Fruit fly (Drosophila melanogaster) whole organism, wandering third instar larva: ENCODE measurements around the gene Blimp-1.

Source experiments
- Abd-B ChIP-seq: fragments of >200 bp; optimal IDR thresholded peaks from 2 replicates; lab custom pipeline; 2017; ENCODE audit warnings: missing biosample characterization, missing genetic modification characterization
- CG32264 ChIP-seq: fragments of 200-800 bp; sonication (Bioruptor generic); optimal IDR thresholded peaks from 2 replicates; lab custom pipeline; 2016; ENCODE audit warnings: missing biosample characterization, missing genetic modification characterization
- CG9705 ChIP-seq: fragments of 200-800 bp; sonication (Bioruptor generic); optimal IDR thresholded peaks from 2 replicates; lab custom pipeline; 2018; ENCODE audit warnings: missing biosample characterization, mild to moderate bottlenecking, missing genetic modification characterization
- CrebA ChIP-seq: fragments of 200-800 bp; sonication (Bioruptor generic); optimal IDR thresholded peaks from 2 replicates; lab custom pipeline; 2016; ENCODE audit warnings: missing biosample characterization, mild to moderate bottlenecking, missing genetic modification characterization, borderline replicate concordance
- Dfd ChIP-seq: fragments of >200 bp; optimal IDR thresholded peaks from 2 replicates; lab custom pipeline; 2017; ENCODE audit warnings: missing biosample characterization, missing genetic modification characterization
- Dif ChIP-seq: fragments of 200-275, 200-300 bp; sonication (Bioruptor generic); optimal IDR thresholded peaks from 2 replicates; lab custom pipeline; 2018; ENCODE audit warnings: missing biosample characterization, missing genetic modification characterization; ENCODE audit not compliant: partially characterized antibody
- GATAd ChIP-seq: sonication (Bioruptor generic); optimal IDR thresholded peaks from 2 replicates; lab custom pipeline; 2016; ENCODE audit warnings: missing biosample characterization, missing genetic modification characterization
- HLH106 ChIP-seq: fragments of 200-800 bp; optimal IDR thresholded peaks from 3 replicates; lab custom pipeline; 2019; ENCODE audit warnings: missing biosample characterization, mild to moderate bottlenecking, missing genetic modification characterization, moderate library complexity
- Hr78 ChIP-seq: fragments of >200 bp; optimal IDR thresholded peaks from 2 replicates; lab custom pipeline; 2017; ENCODE audit warnings: missing biosample characterization, missing genetic modification characterization
- Hr83 ChIP-seq: fragments of 200-300 bp; sonication (Bioruptor generic); optimal IDR thresholded peaks from 2 replicates; lab custom pipeline; 2016; ENCODE audit warnings: missing biosample characterization, mild to moderate bottlenecking, missing genetic modification characterization, moderate library complexity; ENCODE audit not compliant: poor library complexity, severe bottlenecking
- Jra ChIP-seq: sonication (Bioruptor generic); optimal IDR thresholded peaks from 2 replicates; lab custom pipeline; 2016; ENCODE audit warnings: missing biosample characterization, missing genetic modification characterization
- Mio ChIP-seq: sonication (Bioruptor generic); optimal IDR thresholded peaks from 2 replicates; lab custom pipeline; 2016; ENCODE audit warnings: missing biosample characterization, missing genetic modification characterization
- N ChIP-seq: fragments of >200 bp; optimal IDR thresholded peaks from 2 replicates; lab custom pipeline; 2018; ENCODE audit warnings: missing biosample characterization, missing external identifiers, missing genetic modification characterization
- OdsH ChIP-seq: fragments of 200-800 bp; sonication (Bioruptor generic); optimal IDR thresholded peaks from 2 replicates; lab custom pipeline; 2016; ENCODE audit warnings: missing biosample characterization, mild to moderate bottlenecking, missing genetic modification characterization
- Rel ChIP-seq, 2 experiments: fragments of 200-800 bp; sonication (Bioruptor generic) in 1 of 2; optimal IDR thresholded peaks; 2 replicates in 1 of 2; 3 replicates in 1 of 2; lab custom pipeline; 2016 to 2019; ENCODE audit warnings: mild to moderate bottlenecking in 2 of 2, missing biosample characterization in 2 of 2, missing genetic modification characterization in 2 of 2, moderate library complexity in 1 of 2
- Sp1 ChIP-seq: fragments of 200-800 bp; sonication (Bioruptor generic); optimal IDR thresholded peaks from 3 replicates; lab custom pipeline; 2019; ENCODE audit warnings: missing biosample characterization, mild to moderate bottlenecking, missing genetic modification characterization, moderate library complexity
- br ChIP-seq: fragments of 200-800 bp; sonication (Bioruptor generic); optimal IDR thresholded peaks from 2 replicates; lab custom pipeline; 2016; ENCODE audit warnings: missing biosample characterization, missing genetic modification characterization
- dl ChIP-seq, 2 experiments: fragments of 175-275, 200-275 bp in 1 of 2; fragments of 200-275 bp in 1 of 2; sonication (Bioruptor generic); optimal IDR thresholded peaks; lab custom pipeline; 2018; ENCODE audit warnings: mild to moderate bottlenecking in 2 of 2, missing biosample characterization in 2 of 2, missing genetic modification characterization in 2 of 2, moderate library complexity in 2 of 2; ENCODE audit not compliant: partially characterized antibody in 2 of 2, insufficient read depth in 1 of 2
- dmrt93B ChIP-seq: fragments of 200-800 bp; sonication (Bioruptor generic); optimal IDR thresholded peaks from 2 replicates; lab custom pipeline; 2018; ENCODE audit warnings: missing biosample characterization, mild to moderate bottlenecking, missing genetic modification characterization
- foxo ChIP-seq, 2 experiments: fragments of 200-800 bp; sonication (Bioruptor generic); optimal IDR thresholded peaks; 2 replicates in 1 of 2; 3 replicates in 1 of 2; lab custom pipeline; 2016 to 2017; ENCODE audit warnings: missing biosample characterization in 2 of 2, missing genetic modification characterization in 2 of 2
- h ChIP-seq: fragments of 200-800 bp; sonication (Bioruptor generic); optimal IDR thresholded peaks from 3 replicates; lab custom pipeline; 2016; ENCODE audit warnings: missing biosample characterization, mild to moderate bottlenecking, missing genetic modification characterization
- jim ChIP-seq: fragments of 175-275, 200-325 bp; sonication (Bioruptor generic); optimal IDR thresholded peaks from 2 replicates; lab custom pipeline; 2016; ENCODE audit warnings: missing biosample characterization, mild to moderate bottlenecking, missing genetic modification characterization
- lola ChIP-seq: fragments of >200 bp; optimal IDR thresholded peaks from 2 replicates; lab custom pipeline; 2017; ENCODE audit warnings: missing biosample characterization, missing genetic modification characterization
- psq ChIP-seq: fragments of 200-800 bp; sonication (Bioruptor generic); optimal IDR thresholded peaks from 3 replicates; lab custom pipeline; 2017; ENCODE audit warnings: missing biosample characterization, mild to moderate bottlenecking, missing genetic modification characterization, moderate library complexity
- rgr ChIP-seq: fragments of 200-800 bp; sonication (Bioruptor generic); optimal IDR thresholded peaks from 3 replicates; lab custom pipeline; 2016; ENCODE audit warnings: missing biosample characterization, mild to moderate bottlenecking, missing genetic modification characterization
- sage ChIP-seq: fragments of 200-800 bp; sonication (Bioruptor generic); optimal IDR thresholded peaks from 2 replicates; lab custom pipeline; 2016; ENCODE audit warnings: missing biosample characterization, mild to moderate bottlenecking, missing genetic modification characterization
- woc ChIP-seq: sonication (Bioruptor generic); optimal IDR thresholded peaks from 2 replicates; lab custom pipeline; 2016; ENCODE audit warnings: missing biosample characterization, mild to moderate bottlenecking, missing genetic modification characterization

The Blimp-1 gene

DNA sequence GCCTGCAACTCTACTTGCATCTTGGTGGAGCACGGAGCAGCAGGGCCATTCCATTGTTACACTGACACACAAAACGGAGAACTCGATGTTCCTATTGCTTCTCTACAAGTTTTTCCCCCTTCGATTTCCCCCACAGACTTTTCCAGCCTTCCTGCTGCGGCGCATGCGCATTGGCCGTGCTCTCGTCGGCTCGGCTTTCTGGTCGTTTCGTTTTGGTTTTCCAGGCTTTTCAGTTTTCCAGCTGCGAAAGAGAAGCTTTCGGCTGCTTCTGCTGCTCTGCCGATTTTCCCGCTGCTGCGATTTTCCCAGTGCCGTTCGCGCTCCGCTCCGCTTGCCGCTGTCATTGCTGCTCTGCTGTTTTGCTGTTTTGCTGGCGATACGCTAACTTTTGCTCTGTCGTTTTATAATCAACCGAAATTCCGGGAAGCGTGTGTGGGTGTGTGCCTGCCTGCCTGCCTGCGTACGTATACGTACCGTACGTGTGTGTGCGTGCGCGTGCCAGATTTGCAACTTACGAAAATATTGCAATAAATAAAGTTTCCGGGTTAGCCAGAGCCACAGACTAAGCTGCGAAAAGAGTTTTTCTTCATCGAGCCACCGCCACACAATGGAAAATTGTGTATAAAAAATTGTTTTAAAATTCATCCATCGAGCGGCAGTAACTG lies 47.6 kb downstream of the Blimp-1 start:
- TF ChIP-seq dmrt93B (GFP tag; lab: Kevin White, UChicago) (no peak), sage (GFP tag; lab: Kevin White, UChicago) (no peak), woc (GFP tag; lab: Kevin White, UChicago) (no peak), foxo (GFP tag; optimal IDR thresholded peaks at IDR 0.05; lab: Kevin White, UChicago) (no peak), CG32264 (GFP tag; lab: Kevin White, UChicago) (no peak), N (no peak), HLH106 (tag; lab: Kevin White, UChicago) (no peak), Sp1 (GFP tag; lab: Kevin White, UChicago) (no peak), CrebA (no peak), CG9705 (GFP tag; lab: Kevin White, UChicago) (no peak), Abd-B (GFP tag; lab: Kevin White, UChicago) (no peak)

DNA sequence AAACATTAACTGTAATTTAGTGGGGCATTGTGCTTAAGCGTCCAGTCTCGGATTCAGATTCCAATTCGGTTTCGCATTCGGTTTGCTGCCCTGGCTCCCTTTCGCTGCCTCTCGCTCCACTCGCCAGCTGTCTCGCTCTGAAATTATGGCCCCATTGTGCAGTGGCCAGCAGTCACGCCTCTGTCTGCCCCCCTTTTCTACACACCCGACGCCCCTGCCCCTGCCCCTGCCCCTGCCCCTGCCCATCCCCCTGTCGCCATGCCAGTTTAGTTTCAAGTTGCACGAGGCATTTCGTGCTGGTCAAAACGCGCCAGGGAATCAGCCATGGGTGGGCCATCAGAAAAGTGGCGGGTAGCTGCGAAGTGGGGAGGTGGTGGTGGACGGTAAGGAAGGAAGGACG lies 55.5 kb downstream of the Blimp-1 start:
- TF ChIP-seq Dfd (peak; percentile 68), N (no peak), h (GFP tag; lab: Kevin White, UChicago) (no peak), Rel (GFP tag; optimal IDR thresholded peaks at IDR 0.05; lab: Kevin White, UChicago) (no peak), Rel (tag; optimal IDR thresholded peaks at IDR 0.05; lab: Kevin White, UChicago) (no peak)
- TF ChIP-seq, all 38 proteins: peak for 1

DNA sequence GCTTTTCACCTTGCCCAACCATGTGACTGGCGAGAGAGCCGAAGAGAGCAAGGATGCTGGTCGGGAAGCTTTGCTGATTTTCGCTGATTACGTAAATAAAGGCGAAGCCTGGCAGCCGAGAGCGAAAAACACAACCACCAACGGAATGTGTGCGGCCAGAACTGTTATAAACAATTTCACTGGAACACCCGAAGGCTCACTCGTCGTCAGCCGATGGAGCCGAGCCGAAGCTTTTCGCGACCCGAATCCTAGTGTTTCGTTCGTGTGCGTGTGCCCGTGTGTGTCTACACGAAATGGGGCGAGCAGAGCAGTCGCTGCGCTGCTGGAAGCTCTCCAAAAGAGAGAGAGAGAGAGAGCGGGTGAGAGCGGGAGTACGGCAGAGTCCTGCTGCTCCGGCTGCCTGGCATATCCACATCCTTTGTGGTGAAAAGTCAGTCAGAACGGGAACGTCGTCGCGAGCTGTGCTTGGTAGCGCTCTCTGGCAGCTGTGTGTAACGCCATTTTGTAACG lies 60.3 kb downstream of the Blimp-1 start:
- TF ChIP-seq Hr78 (GFP tag; lab: Kevin White, UChicago): no peak
- TF ChIP-seq OdsH (GFP tag; lab: Kevin White, UChicago): no peak
- no peak for TF ChIP-seq foxo (GFP tag; optimal IDR thresholded peaks at IDR 0.05; lab: Kevin White, UChicago)
- no peak for TF ChIP-seq lola (GFP tag; lab: Kevin White, UChicago)
- no peak for TF ChIP-seq Rel (GFP tag; optimal IDR thresholded peaks at IDR 0.05; lab: Kevin White, UChicago)
- TF ChIP-seq Rel (tag; optimal IDR thresholded peaks at IDR 0.05; lab: Kevin White, UChicago): no peak
- TF ChIP-seq GATAd: no peak
- TF ChIP-seq rgr: no peak
- TF ChIP-seq dl (GFP tag; optimal IDR thresholded peaks at IDR 0.05; lab: Kevin White, UChicago; ENCODE audit: insufficient read depth in 1 of 2, partially characterized antibody in 2 of 2): no peak
- no peak for TF ChIP-seq CG9705 (GFP tag; lab: Kevin White, UChicago)
- no peak for TF ChIP-seq N
- no peak for TF ChIP-seq woc (GFP tag; lab: Kevin White, UChicago)
- TF ChIP-seq br (GFP tag; lab: Kevin White, UChicago): no peak
- no peak for TF ChIP-seq jim (GFP tag; lab: Kevin White, UChicago)
- TF ChIP-seq Hr83: no peak
- no peak for TF ChIP-seq psq (GFP tag; lab: Kevin White, UChicago)
- no peak for TF ChIP-seq HLH106 (tag; lab: Kevin White, UChicago)
- TF ChIP-seq Jra (GFP tag; lab: Kevin White, UChicago): no peak
- TF ChIP-seq sage (GFP tag; lab: Kevin White, UChicago): no peak
- no peak for TF ChIP-seq Dif (GFP tag; lab: Kevin White, UChicago)
- no peak for TF ChIP-seq Mio (GFP tag; lab: Kevin White, UChicago)
